Worm (Caenorhabditis elegans) whole organism, late embryonic: Measurements from ENCODE around the gene crn-3.
A peak's percentile ranks its signal among the peaks of the same experiment; 100 is the strongest.

Experiments used
- C38D4.7 ChIP-seq: fragments of 200-800 bp; sonication (Bioruptor generic); optimal IDR thresholded peaks from 2 replicates; lab custom pipeline; 2018; ENCODE audit warnings: mild to moderate bottlenecking, missing genetic modification characterization, moderate library complexity, missing compliant biosample characterization
- T23F11.4 ChIP-seq: fragments of 200-800 bp; sonication (Bioruptor generic); optimal IDR thresholded peaks from 2 replicates; lab custom pipeline; 2018; ENCODE audit warnings: mild to moderate bottlenecking, missing genetic modification characterization, missing compliant biosample characterization
- Y22D7AL.16 ChIP-seq: sonication (generic microtip); optimal IDR thresholded peaks from 2 replicates; lab custom pipeline; 2016; ENCODE audit warnings: missing genetic modification characterization, missing compliant biosample characterization
- ceh-14 ChIP-seq: sonication (generic microtip); optimal IDR thresholded peaks from 2 replicates; lab custom pipeline; 2016; ENCODE audit warnings: missing genotype, missing genetic modification characterization, missing compliant biosample characterization
- ceh-18 ChIP-seq: sonication (generic microtip); optimal IDR thresholded peaks from 2 replicates; lab custom pipeline; 2016; ENCODE audit warnings: missing genetic modification characterization, missing compliant biosample characterization
- ceh-19 ChIP-seq: fragments of 200-800 bp; sonication (Bioruptor generic); optimal IDR thresholded peaks from 2 replicates; lab custom pipeline; 2018; ENCODE audit warnings: mild to moderate bottlenecking, missing genetic modification characterization, missing compliant biosample characterization
- ceh-2 ChIP-seq: sonication (generic microtip); optimal IDR thresholded peaks from 2 replicates; lab custom pipeline; 2016; ENCODE audit warnings: missing genotype, missing genetic modification characterization, missing compliant biosample characterization
- ceh-24 ChIP-seq: sonication (generic microtip); optimal IDR thresholded peaks from 2 replicates; lab custom pipeline; 2016; ENCODE audit warnings: mild to moderate bottlenecking, missing genetic modification characterization, missing compliant biosample characterization
- ceh-31 ChIP-seq: sonication (generic microtip); optimal IDR thresholded peaks from 2 replicates; lab custom pipeline; 2016; ENCODE audit warnings: missing genetic modification characterization, missing compliant biosample characterization
- elt-4 ChIP-seq: sonication (generic microtip); optimal IDR thresholded peaks from 2 replicates; lab custom pipeline; 2016; ENCODE audit warnings: missing genetic modification characterization, missing compliant biosample characterization
- ets-4 ChIP-seq: sonication (generic microtip); optimal IDR thresholded peaks from 2 replicates; lab custom pipeline; 2016; ENCODE audit warnings: missing genetic modification characterization, missing compliant biosample characterization
- fax-1 ChIP-seq: sonication (generic microtip); optimal IDR thresholded peaks from 2 replicates; lab custom pipeline; 2016; ENCODE audit warnings: missing genotype, missing genetic modification characterization, missing compliant biosample characterization
- fkh-10 ChIP-seq: fragments of 150-350 bp; optimal IDR thresholded peaks from 2 replicates; lab custom pipeline; 2014; ENCODE audit warnings: missing biosample characterization, missing genetic modification reagents, missing genetic modification characterization
- fkh-6 ChIP-seq: sonication (generic microtip); optimal IDR thresholded peaks from 2 replicates; lab custom pipeline; 2016; ENCODE audit warnings: missing genetic modification characterization, missing compliant biosample characterization
- hlh-30 ChIP-seq: sonication (generic microtip); optimal IDR thresholded peaks from 2 replicates; lab custom pipeline; 2017; ENCODE audit warnings: antibody characterized with exemption, missing genetic modification characterization, missing compliant biosample characterization; ENCODE audit not compliant: insufficient read depth
- hlh-8 ChIP-seq: sonication (generic microtip); optimal IDR thresholded peaks from 2 replicates; lab custom pipeline; 2016; ENCODE audit warnings: missing genotype, missing genetic modification characterization, missing compliant biosample characterization
- lim-6 ChIP-seq: sonication (generic microtip); optimal IDR thresholded peaks from 2 replicates; lab custom pipeline; 2016; ENCODE audit warnings: missing genetic modification characterization, missing compliant biosample characterization
- lin-11 ChIP-seq: fragments of 200-800 bp; sonication (Bioruptor generic); optimal IDR thresholded peaks from 2 replicates; lab custom pipeline; 2018; ENCODE audit warnings: mild to moderate bottlenecking, missing genetic modification characterization, missing compliant biosample characterization
- nfya-1 ChIP-seq: sonication (generic microtip); optimal IDR thresholded peaks from 2 replicates; lab custom pipeline; 2017; ENCODE audit warnings: missing genetic modification characterization, mild to moderate bottlenecking, missing compliant biosample characterization, antibody characterized with exemption, moderate library complexity
- nhr-232 ChIP-seq: sonication (generic microtip); optimal IDR thresholded peaks from 2 replicates; lab custom pipeline; 2016; ENCODE audit warnings: missing genetic modification characterization, missing compliant biosample characterization
- npax-4 ChIP-seq: sonication (generic microtip); optimal IDR thresholded peaks from 2 replicates; lab custom pipeline; 2016; ENCODE audit warnings: missing genetic modification characterization, missing compliant biosample characterization
- odd-2 ChIP-seq: sonication (generic microtip); optimal IDR thresholded peaks from 2 replicates; lab custom pipeline; 2017; ENCODE audit warnings: antibody characterized with exemption, mild to moderate bottlenecking, missing genetic modification characterization, missing compliant biosample characterization
- pag-3 ChIP-seq: sonication (generic microtip); optimal IDR thresholded peaks from 2 replicates; lab custom pipeline; 2016; ENCODE audit warnings: missing compliant biosample characterization, missing genetic modification characterization, borderline replicate concordance
- pax-1 ChIP-seq: fragments of 150-350 bp; optimal IDR thresholded peaks from 2 replicates; lab custom pipeline; 2014; ENCODE audit warnings: missing biosample characterization, missing genetic modification characterization
- pha-4 ChIP-seq: fragments of 150-350 bp; optimal IDR thresholded peaks from 2 replicates; lab custom pipeline; 2018; ENCODE audit warnings: missing biosample characterization, missing genetic modification reagents, missing genetic modification characterization
- ref-2 ChIP-seq: sonication (generic microtip); optimal IDR thresholded peaks from 2 replicates; lab custom pipeline; 2016; ENCODE audit warnings: missing genetic modification characterization, missing compliant biosample characterization
- sdc-2 ChIP-seq: sonication (generic microtip); optimal IDR thresholded peaks from 2 replicates; lab custom pipeline; 2016; ENCODE audit warnings: missing genotype, missing genetic modification characterization, missing compliant biosample characterization
- sox-4 ChIP-seq: sonication (generic microtip); optimal IDR thresholded peaks from 2 replicates; lab custom pipeline; 2017; ENCODE audit warnings: mild to moderate bottlenecking, missing genetic modification characterization, inconsistent platforms, missing compliant biosample characterization
- syd-9 ChIP-seq: sonication (generic microtip); optimal IDR thresholded peaks from 2 replicates; lab custom pipeline; 2016; ENCODE audit warnings: mild to moderate bottlenecking, missing genetic modification characterization, moderate library complexity, missing compliant biosample characterization
- tbx-2 ChIP-seq: sonication (generic microtip); optimal IDR thresholded peaks from 2 replicates; lab custom pipeline; 2016; ENCODE audit warnings: missing genetic modification characterization, missing compliant biosample characterization
- unc-3 ChIP-seq, 2 experiments: fragments of 200-800 bp in 1 of 2; sonication (Bioruptor generic) in 1 of 2; sonication (generic microtip) in 1 of 2; conservative IDR thresholded peaks in 1 of 2; optimal IDR thresholded peaks in 1 of 2; 2 replicates each; pipeline versions ENCODE4 v1.3.6 to Lab custom; 2016 to 2022; ENCODE audit warnings: missing compliant biosample characterization in 2 of 2, missing genetic modification characterization in 2 of 2, missing genetic modification reagents in 1 of 2
- unc-55 ChIP-seq: sonication (generic microtip); optimal IDR thresholded peaks from 2 replicates; lab custom pipeline; 2017; ENCODE audit warnings: missing biosample characterization, missing genetic modification reagents, missing genetic modification characterization

The crn-3 gene

DNA sequence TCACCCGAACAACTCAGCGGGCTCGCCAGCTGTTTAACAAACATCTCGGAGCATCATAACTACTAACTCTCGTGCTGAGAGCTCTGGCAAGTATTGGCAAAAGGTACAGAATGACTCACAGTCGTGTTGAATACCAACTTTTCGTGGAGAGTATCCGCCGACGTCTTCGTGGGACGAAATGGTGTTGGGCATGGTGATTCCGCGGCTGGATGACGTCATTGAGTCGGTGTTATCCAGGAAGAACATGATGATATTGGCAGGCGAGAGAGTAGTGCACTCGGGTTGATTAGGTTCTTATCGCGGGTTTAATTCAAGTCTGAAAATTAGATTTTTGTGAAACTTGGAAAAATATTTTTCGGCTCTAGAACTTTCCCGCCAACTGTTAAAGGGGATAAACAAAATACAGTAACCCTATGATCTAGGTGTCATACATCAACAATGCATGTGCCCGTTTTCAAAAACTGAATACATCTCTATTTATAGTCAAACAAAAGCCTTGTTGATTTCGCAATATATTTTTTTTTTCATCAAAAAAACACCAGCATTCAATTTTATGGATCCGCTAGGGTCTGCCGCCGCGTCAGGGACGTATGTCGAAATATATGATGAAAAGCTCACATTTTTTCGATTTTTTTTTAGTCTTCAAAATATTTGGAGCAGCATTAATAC is 34.3 kb upstream of the crn-3 start:
- TF ChIP-seq fax-1: no peak
- TF ChIP-seq fkh-6 (tag; lab: Kevin White, UChicago): no peak
- no peak for TF ChIP-seq pax-1
- TF ChIP-seq hlh-8 (tag; lab: Kevin White, UChicago): no peak
- no peak for TF ChIP-seq ceh-14 (tag; lab: Kevin White, UChicago)
- TF ChIP-seq nhr-232 (tag; lab: Kevin White, UChicago): no peak
- no peak for TF ChIP-seq T23F11.4 (GFP tag; lab: Kevin White, UChicago)
- no peak for TF ChIP-seq lin-11 (tag; lab: Kevin White, UChicago)
- no peak for TF ChIP-seq Y22D7AL.16 (tag; lab: Kevin White, UChicago)
- no peak for TF ChIP-seq lim-6 (tag; lab: Kevin White, UChicago)
- TF ChIP-seq elt-4 (tag; lab: Kevin White, UChicago): no peak
- TF ChIP-seq npax-4 (tag; lab: Kevin White, UChicago): no peak
- TF ChIP-seq hlh-30 (tag; lab: Kevin White, UChicago): no peak
- no peak for TF ChIP-seq unc-3 (GFP tag; conservative IDR thresholded peaks at IDR 0.05; lab: Robert Waterston, UW)
- no peak for TF ChIP-seq unc-3 (tag; optimal IDR thresholded peaks at IDR 0.05; lab: Kevin White, UChicago)
- TF ChIP-seq syd-9 (tag; lab: Kevin White, UChicago): no peak
- no peak for TF ChIP-seq ceh-19 (GFP tag; lab: Kevin White, UChicago)
- TF ChIP-seq pha-4 (tag; lab: Kevin White, UChicago): no peak

DNA sequence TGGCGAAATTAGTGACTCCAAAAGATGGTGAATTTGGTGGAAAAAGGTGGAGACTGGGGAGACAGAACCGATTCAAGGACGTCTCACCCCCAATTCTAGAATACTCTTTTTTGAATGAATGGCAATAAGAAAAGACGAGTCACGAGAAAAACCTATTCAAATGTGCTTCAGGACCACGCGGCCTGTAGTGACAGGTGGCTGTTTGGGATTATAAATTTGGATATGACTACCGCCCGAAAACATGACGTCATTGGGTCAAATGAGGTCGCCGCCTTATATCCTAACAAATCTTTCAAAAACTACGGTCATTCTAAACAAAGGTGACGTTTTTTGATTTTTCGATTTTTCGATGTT is 33.8 kb upstream of the crn-3 start:
- TF ChIP-seq unc-55 (GFP tag; lab: Kevin White, UChicago) (peak; percentile 10), ceh-24 (tag; lab: Kevin White, UChicago) (no peak), hlh-30 (tag; lab: Kevin White, UChicago) (peak; percentile 64)

DNA sequence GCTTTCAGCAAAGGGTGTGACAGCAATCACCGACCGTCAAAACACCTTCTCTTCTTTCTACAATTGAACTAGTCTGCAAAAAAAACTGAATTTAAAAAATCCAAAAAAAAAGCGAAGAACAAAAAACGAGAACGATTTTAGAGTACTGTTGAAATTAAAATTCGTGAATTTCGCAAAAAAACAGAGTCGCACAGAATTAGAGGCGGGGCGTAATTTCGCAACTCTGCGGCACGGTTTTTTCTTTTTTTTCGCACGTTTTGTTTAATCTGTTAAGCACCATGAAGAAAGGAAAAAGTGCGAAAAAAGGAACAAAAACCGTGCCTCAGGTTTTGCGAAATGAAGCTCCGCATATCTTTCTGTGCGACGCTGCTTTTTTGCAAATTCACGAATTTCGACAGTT is 32.9 kb upstream of the crn-3 start, which contains the start of gene mnk-1:
TSS of gene mnk-1 (minus strand) at position 73 of the 400 bp plus-strand sequence.
- TF ChIP-seq sdc-2 (tag; lab: Kevin White, UChicago) (no peak), ceh-2 (tag; lab: Kevin White, UChicago) (no peak), C38D4.7 (no peak), fkh-10 (no peak), pag-3 (tag; lab: Kevin White, UChicago) (no peak), ets-4 (tag; lab: Kevin White, UChicago) (no peak), fax-1 (no peak), sox-4 (no peak), odd-2 (tag; lab: Kevin White, UChicago) (no peak), lin-11 (tag; lab: Kevin White, UChicago) (no peak), hlh-8 (tag; lab: Kevin White, UChicago) (no peak)

DNA sequence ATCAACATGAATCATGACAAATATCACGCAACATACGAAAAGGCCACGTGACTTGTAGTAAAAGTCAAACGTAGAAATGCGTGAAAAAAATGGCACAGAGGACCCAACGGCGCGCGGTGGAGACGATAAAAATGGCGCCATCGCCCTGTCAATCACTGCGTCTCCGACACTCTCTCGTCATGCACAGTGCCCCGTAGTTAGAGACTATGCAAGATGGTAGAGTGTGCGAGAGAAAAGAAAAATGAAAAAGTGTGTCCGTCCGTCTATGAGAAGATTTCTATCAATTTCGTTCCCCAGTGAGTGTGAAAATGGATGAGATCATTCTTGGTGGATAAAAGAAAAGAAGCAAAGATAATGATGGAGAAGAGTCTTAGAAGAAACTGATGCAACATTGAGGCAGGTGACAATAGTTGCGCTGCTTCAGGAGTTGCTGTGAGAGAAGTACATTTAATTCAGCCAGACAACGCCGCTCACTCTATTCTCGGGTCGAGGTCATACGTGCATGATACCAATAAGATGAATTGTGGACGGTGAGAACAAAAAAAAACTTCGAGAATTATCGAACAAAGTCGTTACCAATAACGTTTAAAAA is 32.3 kb upstream of the crn-3 start:
- TF ChIP-seq ref-2 (tag; lab: Kevin White, UChicago): peak; percentile 12
- TF ChIP-seq unc-55 (GFP tag; lab: Kevin White, UChicago): peak; percentile 92
- peak; percentile 55 for TF ChIP-seq ceh-18 (tag; lab: Kevin White, UChicago)
- TF ChIP-seq nfya-1: peak; percentile 4
- TF ChIP-seq tbx-2: peak; percentile 43
- TF ChIP-seq ceh-31 (tag; lab: Kevin White, UChicago): no peak
- TF ChIP-seq, all 69 proteins: peak for 5
